Fruit fly (Drosophila melanogaster) whole organism, embryonic: ENCODE measurements around the gene CG32647.

Experiments used
- Antp ChIP-seq: fragments of 200-800 bp; sonication (Bioruptor generic); optimal IDR thresholded peaks from 3 replicates; lab custom pipeline; 2016; ENCODE audit warnings: missing biosample characterization, missing genetic modification characterization
- CG10274 ChIP-seq: fragments of 200-800 bp; sonication (Bioruptor generic); optimal IDR thresholded peaks from 3 replicates; lab custom pipeline; 2017; ENCODE audit warnings: missing biosample characterization, mild to moderate bottlenecking, missing genetic modification characterization
- CG10321 ChIP-seq: fragments of 200-800 bp; sonication (Bioruptor generic); IDR thresholded peaks from 2 replicates; pipeline ENCODE4 v1.3.6; 2022; ENCODE audit warnings: missing biosample characterization, missing genetic modification characterization
- CG10431 ChIP-seq: fragments of 200-800 bp; sonication (Bioruptor generic); optimal IDR thresholded peaks from 3 replicates; lab custom pipeline; 2018; ENCODE audit warnings: missing biosample characterization, mild to moderate bottlenecking, missing genetic modification characterization
- CG10462 ChIP-seq: fragments of 200-800 bp; sonication (Bioruptor generic); optimal IDR thresholded peaks from 2 replicates; lab custom pipeline; 2016; ENCODE audit warnings: missing biosample characterization, missing genetic modification characterization
- CG13775 ChIP-seq: fragments of 200-800 bp; sonication (Bioruptor generic); optimal IDR thresholded peaks from 3 replicates; lab custom pipeline; 2017; ENCODE audit warnings: missing biosample characterization, mild to moderate bottlenecking, missing genetic modification characterization
- CG15514 ChIP-seq: fragments of 200-800 bp; sonication (Bioruptor generic); optimal IDR thresholded peaks from 3 replicates; lab custom pipeline; 2017; ENCODE audit warnings: missing biosample characterization, missing genetic modification characterization, mild to moderate bottlenecking, moderate library complexity, missing genetic modification reagents
- CG1603 ChIP-seq: fragments of 200-800 bp; sonication (Bioruptor generic); optimal IDR thresholded peaks from 2 replicates; lab custom pipeline; 2019; ENCODE audit warnings: missing biosample characterization, mild to moderate bottlenecking, missing genetic modification characterization, moderate library complexity
- CG18011 ChIP-seq: fragments of 200-800 bp; sonication (Bioruptor generic); optimal IDR thresholded peaks from 2 replicates; lab custom pipeline; 2017; ENCODE audit warnings: missing biosample characterization, missing genetic modification characterization, mild to moderate bottlenecking, moderate library complexity, missing genotype
- CG2199 ChIP-seq: fragments of 200-800 bp; sonication (Bioruptor generic); IDR thresholded peaks from 3 replicates; pipeline ENCODE4 v1.3.6; 2022; ENCODE audit warnings: missing biosample characterization, missing genetic modification characterization
- CG2202 ChIP-seq: fragments of 200-800 bp; sonication (Bioruptor generic); optimal IDR thresholded peaks from 2 replicates; lab custom pipeline; 2018; ENCODE audit warnings: missing biosample characterization, mild to moderate bottlenecking, missing genetic modification characterization
- CG2889 ChIP-seq: fragments of 200-800 bp; sonication (Bioruptor generic); IDR thresholded peaks from 3 replicates; pipeline ENCODE4 v1.3.6; 2022; ENCODE audit warnings: missing biosample characterization, missing genetic modification characterization
- CG3838 ChIP-seq: fragments of 200-800 bp; sonication (Bioruptor generic); optimal IDR thresholded peaks from 3 replicates; lab custom pipeline; 2016; ENCODE audit warnings: missing biosample characterization, missing genetic modification characterization
- CG4617 ChIP-seq: fragments of 200-800 bp; sonication (Bioruptor generic); optimal IDR thresholded peaks from 3 replicates; lab custom pipeline; 2016; ENCODE audit warnings: missing biosample characterization, missing genetic modification characterization, borderline replicate concordance
- CG4730 ChIP-seq: fragments of 200-800 bp; sonication (Bioruptor generic); IDR thresholded peaks from 2 replicates; pipeline ENCODE4 v1.3.6; 2022; ENCODE audit warnings: missing biosample characterization, missing genetic modification characterization
- CG8089 ChIP-seq: fragments of 200-800 bp; sonication (Bioruptor generic); optimal IDR thresholded peaks from 3 replicates; lab custom pipeline; 2016; ENCODE audit warnings: missing biosample characterization, missing genetic modification characterization
- CG9797 ChIP-seq: fragments of 200-800 bp; sonication (Bioruptor generic); optimal IDR thresholded peaks from 3 replicates; lab custom pipeline; 2018; ENCODE audit warnings: missing biosample characterization, mild to moderate bottlenecking, missing genetic modification characterization
- CkIIα-i1 ChIP-seq: fragments of 200-800 bp; sonication (Bioruptor generic); IDR thresholded peaks from 2 replicates; pipeline ENCODE4 v1.3.6; 2022; ENCODE audit warnings: missing biosample characterization, missing genetic modification characterization
- D19A ChIP-seq: fragments of 200-800 bp; optimal IDR thresholded peaks from 3 replicates; lab custom pipeline; 2019; ENCODE audit warnings: missing biosample characterization, mild to moderate bottlenecking, missing genetic modification characterization, moderate library complexity
- D19B ChIP-seq: fragments of 200-800 bp; sonication (Bioruptor generic); optimal IDR thresholded peaks from 2 replicates; lab custom pipeline; 2017; ENCODE audit warnings: missing biosample characterization, mild to moderate bottlenecking, missing genetic modification characterization
- Fer1 ChIP-seq: fragments of 200-800 bp; sonication (Bioruptor generic); optimal IDR thresholded peaks from 2 replicates; lab custom pipeline; 2017; ENCODE audit warnings: missing biosample characterization, mild to moderate bottlenecking, missing genetic modification characterization
- HLHmδ ChIP-seq: fragments of 200-800 bp; sonication (Bioruptor generic); optimal IDR thresholded peaks from 2 replicates; lab custom pipeline; 2018; ENCODE audit warnings: missing biosample characterization, mild to moderate bottlenecking, missing genetic modification characterization, moderate library complexity
- Hr39 ChIP-seq: fragments of >200 bp; optimal IDR thresholded peaks from 2 replicates; lab custom pipeline; 2017
- Hr78 ChIP-seq, 2 experiments: fragments of 200-800 bp in 1 of 2; fragments of >200 bp in 1 of 2; sonication (Bioruptor generic) in 1 of 2; optimal IDR thresholded peaks; 2 replicates each; lab custom pipeline; 2017 to 2019; ENCODE audit warnings: missing biosample characterization in 2 of 2, missing genetic modification characterization in 2 of 2, mild to moderate bottlenecking in 1 of 2, moderate library complexity in 1 of 2
- Myb ChIP-seq: fragments of 200-800 bp; sonication (Bioruptor generic); optimal IDR thresholded peaks from 2 replicates; lab custom pipeline; 2016; ENCODE audit warnings: missing biosample characterization, missing genetic modification characterization
- Opbp ChIP-seq: fragments of 200-800 bp; sonication (Bioruptor generic); IDR thresholded peaks from 3 replicates; pipeline ENCODE4 v1.3.6; 2022; ENCODE audit warnings: missing biosample characterization, missing genetic modification characterization; ENCODE audit not compliant: partially characterized antibody
- Pdp1 ChIP-seq, 2 experiments: fragments of 200-800 bp; sonication (Bioruptor generic); optimal IDR thresholded peaks; 3 replicates each; lab custom pipeline; 2016; ENCODE audit warnings: missing biosample characterization in 2 of 2, missing genetic modification characterization in 2 of 2, mild to moderate bottlenecking in 1 of 2, moderate library complexity in 1 of 2
- Ravus ChIP-seq: fragments of 200-800 bp; sonication (Bioruptor generic); IDR thresholded peaks from 2 replicates; pipeline ENCODE4 v1.3.6; 2022; ENCODE audit warnings: missing biosample characterization, missing genetic modification characterization
- Rx ChIP-seq: fragments of 200-800 bp; sonication (Bioruptor generic); IDR thresholded peaks from 2 replicates; pipeline ENCODE4 v1.3.6; 2022; ENCODE audit warnings: missing biosample characterization, missing genetic modification characterization
- Six4 ChIP-seq: fragments of 200-800 bp; sonication (Bioruptor generic); optimal IDR thresholded peaks from 2 replicates; lab custom pipeline; 2016; ENCODE audit warnings: missing biosample characterization, missing genetic modification characterization
- Stat92E ChIP-seq, 3 experiments: fragments of >200 bp in 2 of 3; fragments of 200-800 bp in 1 of 3; sonication (Bioruptor generic) in 1 of 3; optimal IDR thresholded peaks; 2 replicates each; lab custom pipeline; 2017 to 2019; ENCODE audit warnings: missing biosample characterization in 3 of 3, missing genetic modification characterization in 3 of 3, mild to moderate bottlenecking in 1 of 3, moderate library complexity in 1 of 3
- Taf1 ChIP-seq: fragments of 200-800 bp; sonication (Bioruptor generic); IDR thresholded peaks from 2 replicates; pipeline ENCODE4 v1.3.6; 2022; ENCODE audit warnings: missing biosample characterization, missing genetic modification characterization
- bsh ChIP-seq, 2 experiments: fragments of 200-800 bp; sonication (Bioruptor generic); optimal IDR thresholded peaks; 2 replicates each; lab custom pipeline; 2017 to 2018; ENCODE audit warnings: mild to moderate bottlenecking in 2 of 2, missing biosample characterization in 2 of 2, missing genetic modification characterization in 2 of 2, moderate library complexity in 1 of 2
- chinmo ChIP-seq: fragments of 200-800 bp; sonication (Bioruptor generic); IDR thresholded peaks from 4 replicates; pipeline ENCODE4 v1.3.6; 2022; ENCODE audit warnings: missing biosample characterization, missing genetic modification characterization; ENCODE audit not compliant: partially characterized antibody
- corto ChIP-seq: fragments of 200-800 bp; sonication (Bioruptor generic); optimal IDR thresholded peaks from 2 replicates; lab custom pipeline; 2016; ENCODE audit warnings: missing biosample characterization, mild to moderate bottlenecking, missing genetic modification characterization, moderate library complexity
- dm ChIP-seq: fragments of 200-800 bp; sonication (Bioruptor generic); optimal IDR thresholded peaks from 3 replicates; lab custom pipeline; 2016; ENCODE audit warnings: missing biosample characterization, missing genetic modification characterization
- dpn ChIP-seq, 2 experiments: fragments of 200-800 bp; sonication (Bioruptor generic); optimal IDR thresholded peaks; 3 replicates each; lab custom pipeline; 2016; ENCODE audit warnings: missing biosample characterization in 2 of 2, missing genetic modification characterization in 2 of 2
- exex ChIP-seq: fragments of 200-800 bp; sonication (Bioruptor generic); optimal IDR thresholded peaks from 4 replicates; lab custom pipeline; 2018; ENCODE audit warnings: missing biosample characterization, mild to moderate bottlenecking, missing genetic modification characterization, moderate library complexity
- fd3F ChIP-seq: fragments of 200-800 bp; sonication (Bioruptor generic); optimal IDR thresholded peaks from 2 replicates; lab custom pipeline; 2018; ENCODE audit warnings: missing biosample characterization, mild to moderate bottlenecking, missing genetic modification characterization, moderate library complexity
- grn ChIP-seq: fragments of 200-800 bp; sonication (Bioruptor generic); optimal IDR thresholded peaks from 3 replicates; lab custom pipeline; 2017; ENCODE audit warnings: missing biosample characterization, missing genetic modification characterization
- h ChIP-seq: fragments of >200 bp; optimal IDR thresholded peaks from 2 replicates; lab custom pipeline; 2017
- inv ChIP-seq: fragments of 200-800 bp; sonication (Bioruptor generic); IDR thresholded peaks from 2 replicates; pipeline ENCODE4 v1.3.6; 2022; ENCODE audit warnings: missing biosample characterization, missing genetic modification characterization; ENCODE audit not compliant: partially characterized antibody
- klu ChIP-seq: fragments of 200-800 bp; sonication (Bioruptor generic); IDR thresholded peaks from 2 replicates; pipeline ENCODE4 v1.3.6; 2022; ENCODE audit warnings: missing biosample characterization, missing genetic modification characterization
- knrl ChIP-seq: fragments of 200-800 bp; sonication (Bioruptor generic); IDR thresholded peaks from 3 replicates; pipeline ENCODE4 v1.3.6; 2022; ENCODE audit warnings: missing biosample characterization, missing genetic modification characterization; ENCODE audit not compliant: partially characterized antibody
- lmd ChIP-seq: fragments of 200-800 bp; sonication (Bioruptor generic); IDR thresholded peaks from 2 replicates; pipeline ENCODE4 v1.3.6; 2022; ENCODE audit warnings: missing biosample characterization, missing genetic modification characterization
- odd ChIP-seq: fragments of 200-800 bp; sonication (Bioruptor generic); optimal IDR thresholded peaks from 2 replicates; lab custom pipeline; 2017; ENCODE audit warnings: missing biosample characterization, mild to moderate bottlenecking, missing genetic modification characterization
- pb ChIP-seq: fragments of 200-800 bp; sonication (Bioruptor generic); optimal IDR thresholded peaks from 3 replicates; lab custom pipeline; 2016; ENCODE audit warnings: missing biosample characterization, missing genetic modification characterization
- seq ChIP-seq: fragments of 200-800 bp; sonication (Bioruptor generic); IDR thresholded peaks from 2 replicates; pipeline ENCODE4 v1.3.6; 2022; ENCODE audit warnings: missing biosample characterization, missing genetic modification characterization
- so ChIP-seq: fragments of 200-800 bp; sonication (Bioruptor generic); IDR thresholded peaks from 3 replicates; pipeline ENCODE4 v1.3.6; 2022; ENCODE audit warnings: missing biosample characterization, missing genetic modification characterization
- tgo ChIP-seq: fragments of 200-800 bp; sonication (Bioruptor generic); IDR thresholded peaks from 3 replicates; pipeline ENCODE4 v1.3.6; 2022; ENCODE audit warnings: missing biosample characterization, missing genetic modification characterization

Gene CG32647

dm6 chrX:12755017-12755563, 29.7 kb downstream of the CG32647 start (continued):
- peak; percentile 80; the same call in 3 of the 4 replicates for TF ChIP-seq chinmo (GFP tag; lab: Robert Waterston, UW)
- TF ChIP-seq Hr39 (lab: Kevin White, UChicago): no peak
- peak; percentile 42 for TF ChIP-seq corto (GFP tag; lab: Kevin White, UChicago)
- peak; percentile 47; the same call in 1 of the 2 replicates for TF ChIP-seq Ravus
- TF ChIP-seq h (lab: Kevin White, UChicago): no peak
- TF ChIP-seq CG10431 (GFP tag; lab: Kevin White, UChicago): no peak
- TF ChIP-seq CG4617 (GFP tag; lab: Kevin White, UChicago): peak; percentile 25
- no peak for TF ChIP-seq CG10462 (GFP tag; lab: Kevin White, UChicago)
- TF ChIP-seq CG8089 (GFP tag; lab: Kevin White, UChicago): no peak
- no peak for TF ChIP-seq CG2199 (GFP tag; lab: Robert Waterston, UW)
- no peak for TF ChIP-seq CG2202 (tag; lab: Kevin White, UChicago)
- no peak for TF ChIP-seq knrl
- no peak for TF ChIP-seq Hr78 (GFP tag; optimal IDR thresholded peaks at IDR 0.05; lab: Kevin White, UChicago)
- peak; percentile 58 for TF ChIP-seq D19A (tag; lab: Kevin White, UChicago)
- TF ChIP-seq CG1603 (tag; lab: Kevin White, UChicago): peak; percentile 61
- TF ChIP-seq odd (GFP tag; lab: Kevin White, UChicago): peak; percentile 39
- TF ChIP-seq Rx (GFP tag; lab: Robert Waterston, UW): peak; percentile 66; the same call in 1 of the 2 replicates
- TF ChIP-seq bsh (GFP tag; optimal IDR thresholded peaks at IDR 0.05; lab: Kevin White, UChicago): peak; percentile 35 to 65
- TF ChIP-seq dm (GFP tag; lab: Kevin White, UChicago): no peak
- TF ChIP-seq grn (GFP tag; lab: Kevin White, UChicago): no peak
- TF ChIP-seq Taf1 (GFP tag; lab: Robert Waterston, UW): peak; percentile 81
- peak; percentile 46 for TF ChIP-seq Myb (GFP tag; lab: Kevin White, UChicago)
- TF ChIP-seq so (GFP tag; lab: Robert Waterston, UW): no peak
- peak; percentile 45 for TF ChIP-seq CG10274
- TF ChIP-seq Opbp (GFP tag; lab: Robert Waterston, UW): no peak
- peak; percentile 47; the same call in 1 of the 2 replicates for TF ChIP-seq CG10321 (GFP tag; lab: Robert Waterston, UW)
- TF ChIP-seq fd3F (GFP tag; lab: Kevin White, UChicago): peak; percentile 59
- TF ChIP-seq lmd (GFP tag; lab: Robert Waterston, UW): peak; percentile 88
- peak; percentile 33 for TF ChIP-seq CG18011 (GFP tag; lab: Kevin White, UChicago)
- peak; percentile 79 for TF ChIP-seq seq (GFP tag; lab: Robert Waterston, UW)
- TF ChIP-seq dpn (GFP tag; optimal IDR thresholded peaks at IDR 0.05; lab: Kevin White, UChicago): peak; percentile 53 to 64
- peak; percentile 53 for TF ChIP-seq D19B (GFP tag; lab: Kevin White, UChicago)
- TF ChIP-seq klu (GFP tag; lab: Robert Waterston, UW): peak; percentile 83
- TF ChIP-seq CG15514 (GFP tag; lab: Kevin White, UChicago): peak; percentile 52
- TF ChIP-seq CG2889 (GFP tag; lab: Robert Waterston, UW): peak; percentile 69; the same call in 1 of the 3 replicates
- no peak for TF ChIP-seq Six4
- no peak for TF ChIP-seq inv (GFP tag; lab: Robert Waterston, UW)
- TF ChIP-seq CG13775 (GFP tag; lab: Kevin White, UChicago): peak; percentile 68
- TF ChIP-seq Pdp1 (GFP tag; optimal IDR thresholded peaks at IDR 0.05; lab: Kevin White, UChicago): peak; percentile 13 to 64
- peak; percentile 40 for TF ChIP-seq pb (GFP tag; lab: Kevin White, UChicago)
- TF ChIP-seq tgo (GFP tag; lab: Robert Waterston, UW): peak; percentile 81
- TF ChIP-seq CG3838 (GFP tag; lab: Kevin White, UChicago): no peak
- peak; percentile 39 for TF ChIP-seq Antp (GFP tag; lab: Kevin White, UChicago)
- TF ChIP-seq exex (tag; lab: Kevin White, UChicago): peak; percentile 66
- TF ChIP-seq CG4730 (GFP tag; lab: Robert Waterston, UW): peak; percentile 54
- no peak for TF ChIP-seq CG9797
- no peak for TF ChIP-seq Stat92E (GFP tag; optimal IDR thresholded peaks at IDR 0.05; lab: Kevin White, UChicago)
- peak; percentile 28; the same call in 1 of the 2 replicates for TF ChIP-seq CkIIα-i1 (GFP tag; lab: Robert Waterston, UW)
- TF ChIP-seq Fer1 (GFP tag; lab: Kevin White, UChicago): peak; percentile 81
- no peak for TF ChIP-seq HLHmδ (GFP tag; lab: Kevin White, UChicago)
